Worm (Caenorhabditis elegans): Measurements from ENCODE around the gene ncs-6.

The ncs-6 gene

DNA sequence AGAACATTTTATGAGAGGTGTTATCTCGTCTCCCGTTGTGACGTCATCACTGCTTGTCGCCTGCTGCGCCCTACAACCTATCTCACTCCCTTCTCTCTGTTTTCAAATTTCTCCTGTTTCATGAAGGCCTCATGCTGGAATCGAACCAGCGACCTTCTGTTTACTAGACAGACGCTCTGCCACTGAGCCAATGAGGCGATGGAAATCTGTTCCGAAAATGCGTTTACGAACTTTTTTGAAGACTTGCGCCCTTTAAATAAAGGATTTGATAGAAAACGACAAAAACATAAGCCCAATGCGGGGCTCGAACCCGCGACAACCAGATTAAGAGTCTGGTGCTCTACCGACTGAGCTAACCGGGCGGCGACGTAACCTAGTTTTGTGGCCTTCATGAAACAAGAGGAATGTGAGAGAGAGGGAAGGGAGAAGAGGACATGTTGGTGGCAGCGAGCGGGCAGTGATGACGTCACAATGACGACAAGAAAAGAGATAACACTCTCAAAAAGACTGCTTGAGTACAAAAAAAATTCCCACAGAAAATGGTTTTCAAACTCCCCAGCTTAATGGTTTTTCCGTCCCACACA lies 9.3 kb downstream of the ncs-6 start, which contains the start of gene clec-126 (continued):
- peak; percentile 21 for TF ChIP-seq pqm-1 (tag; optimal IDR thresholded peaks at IDR 0.05)

DNA sequence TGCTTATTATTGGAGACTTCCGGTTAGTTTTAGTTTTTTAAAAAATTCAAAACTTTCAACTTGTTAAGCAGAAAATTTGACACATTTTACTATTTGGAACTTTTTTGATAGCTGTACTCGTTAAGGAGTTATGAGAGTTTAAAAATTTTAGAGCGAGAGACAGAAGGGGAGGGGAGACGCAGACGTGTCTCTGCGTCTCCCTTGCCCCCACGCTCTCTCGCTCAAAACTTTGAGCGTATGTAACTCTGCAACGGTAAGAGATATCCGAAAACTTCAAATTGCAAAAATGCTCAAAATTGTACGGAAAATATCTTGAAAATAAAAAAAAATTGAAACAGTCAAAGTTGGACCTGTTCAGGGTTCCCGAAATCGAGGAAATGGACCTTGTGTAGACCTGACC lies 12.1 kb downstream of the ncs-6 start:
- TF ChIP-seq ceh-9 (tag; optimal IDR thresholded peaks at IDR 0.05) (no peak), ztf-4 (tag; optimal IDR thresholded peaks at IDR 0.05) (no peak)

DNA sequence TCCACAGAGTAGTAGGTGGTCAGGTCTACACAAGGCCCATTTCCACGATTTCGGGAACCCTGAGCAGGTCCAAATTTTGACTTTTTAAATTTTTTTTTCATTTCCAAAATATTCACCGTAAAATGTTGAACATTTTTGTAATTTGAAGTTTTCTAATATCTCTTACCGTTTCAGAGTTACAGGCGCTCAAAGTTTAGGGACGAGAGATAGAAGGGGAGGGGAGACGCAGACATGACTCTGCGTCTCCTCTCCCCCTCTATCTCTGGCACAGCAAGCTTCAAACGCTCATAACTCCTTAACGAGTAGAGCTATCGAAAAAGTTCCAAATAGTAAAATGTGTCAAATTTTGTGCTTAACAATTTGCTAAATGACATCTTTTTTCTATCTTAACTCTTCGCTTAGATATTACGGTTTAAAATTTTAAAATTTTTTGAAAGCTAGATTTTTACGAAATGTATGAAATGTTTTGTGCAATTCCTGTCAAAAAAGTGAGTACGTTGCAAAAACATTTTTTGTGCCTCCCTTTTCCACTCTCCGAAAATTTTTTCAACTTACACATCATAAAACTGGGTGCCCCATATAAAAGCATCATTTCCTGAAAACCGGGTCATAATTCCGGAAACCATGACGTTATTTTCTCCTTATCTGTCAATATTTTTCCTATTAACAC lies 12.8 kb downstream of the ncs-6 start, which contains the start of the genes Y49F6B.14 and clec-125:
TSS of gene Y49F6B.14 (minus strand) at position 101 of the 670 bp plus-strand sequence.
TSS of gene clec-125 (plus strand) at position 620 of the 670 bp plus-strand sequence.
- no peak for TF ChIP-seq nfya-1 (tag; optimal IDR thresholded peaks at IDR 0.05; ENCODE audit: insufficient read depth)
- no peak for TF ChIP-seq hmg-11 (tag; optimal IDR thresholded peaks at IDR 0.05)
- TF ChIP-seq mdl-1 (tag; optimal IDR thresholded peaks at IDR 0.05): no peak
- no peak for TF ChIP-seq eor-1 (tag; optimal IDR thresholded peaks at IDR 0.05)

DNA sequence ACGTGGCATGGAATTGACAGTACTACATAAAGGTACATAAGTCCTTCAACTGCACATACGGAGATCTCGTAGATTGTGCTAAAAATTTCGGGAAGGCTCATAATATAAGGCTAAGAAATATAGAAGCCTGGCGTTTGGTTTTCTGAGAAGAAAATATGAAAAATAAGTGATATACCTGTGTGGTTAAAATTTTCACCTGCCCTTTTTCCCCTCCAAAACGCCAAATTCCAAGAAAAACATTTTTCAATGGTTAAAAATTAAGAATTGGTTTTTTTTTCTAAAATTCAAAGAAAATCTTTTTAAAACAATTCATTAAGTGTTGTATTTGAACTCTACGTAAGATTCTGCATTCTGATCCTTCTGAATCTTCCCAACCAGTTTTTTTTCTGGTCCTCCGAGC lies 13.7 kb downstream of the ncs-6 start, which contains the start of gene srz-5:
TSS of gene srz-5 (minus strand) at position 101 of the 400 bp plus-strand sequence.
- TF ChIP-seq lin-39 (tag; optimal IDR thresholded peaks at IDR 0.05) (no peak), unc-62 (GFP tag; optimal IDR thresholded peaks at IDR 0.05) (no peak), fkh-10 (GFP tag; optimal IDR thresholded peaks at IDR 0.05) (no peak), eor-1 (tag; optimal IDR thresholded peaks at IDR 0.05) (no peak), egl-27 (tag; optimal IDR thresholded peaks at IDR 0.05) (no peak), nhr-28 (tag; optimal IDR thresholded peaks at IDR 0.05) (no peak), nhr-12 (tag; optimal IDR thresholded peaks at IDR 0.05) (no peak), jun-1 (tag; optimal IDR thresholded peaks at IDR 0.05) (no peak), nhr-237 (tag; optimal IDR thresholded peaks at IDR 0.05) (no peak), ceh-9 (tag; optimal IDR thresholded peaks at IDR 0.05) (no peak), R02D3.7 (tag; optimal IDR thresholded peaks at IDR 0.05) (no peak), unc-39 (tag; optimal IDR thresholded peaks at IDR 0.05) (no peak), mdl-1 (tag; optimal IDR thresholded peaks at IDR 0.05) (no peak), fkh-2 (tag; optimal IDR thresholded peaks at IDR 0.05) (no peak), pha-4 (tag; optimal IDR thresholded peaks at IDR 0.05) (no peak), ceh-82 (tag; optimal IDR thresholded peaks at IDR 0.05) (no peak)

DNA sequence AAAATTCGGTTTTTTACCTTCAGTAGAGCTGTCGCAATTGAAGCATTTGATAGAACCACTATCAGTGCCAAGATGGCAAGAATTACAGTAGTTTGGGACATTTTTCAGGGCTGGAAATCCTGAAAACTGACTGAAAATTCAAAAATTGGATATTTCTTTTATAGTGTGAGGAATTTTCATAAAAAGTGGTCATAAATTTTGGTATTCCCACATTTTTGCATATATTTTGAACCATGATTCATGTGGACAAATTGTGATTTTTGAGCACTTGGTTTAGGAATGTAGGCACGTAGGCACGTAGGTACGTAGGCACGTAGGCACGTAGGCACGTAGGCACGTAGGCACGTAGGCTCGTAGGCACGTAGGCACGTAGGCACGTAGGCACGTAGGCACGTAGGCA lies 16.1 kb downstream of the ncs-6 start, which contains the start of gene Y49F6B.19:
TSS of gene Y49F6B.19 (minus strand) at position 101 of the 400 bp plus-strand sequence.
- no peak for TF ChIP-seq lsy-12 (tag; optimal IDR thresholded peaks at IDR 0.05)
- no peak for TF ChIP-seq elt-2 (tag; optimal IDR thresholded peaks at IDR 0.05)
- TF ChIP-seq tbx-2 (tag; optimal IDR thresholded peaks at IDR 0.05): no peak
- no peak for TF ChIP-seq ztf-11 (tag; optimal IDR thresholded peaks at IDR 0.05)
- TF ChIP-seq nhr-76 (tag; optimal IDR thresholded peaks at IDR 0.05): no peak
- TF ChIP-seq egl-5 (tag; optimal IDR thresholded peaks at IDR 0.05): no peak
- TF ChIP-seq unc-62 (GFP tag; optimal IDR thresholded peaks at IDR 0.05): no peak
- TF ChIP-seq egl-27 (tag; optimal IDR thresholded peaks at IDR 0.05): no peak
- TF ChIP-seq pha-4 (tag; optimal IDR thresholded peaks at IDR 0.05): no peak
- no peak for TF ChIP-seq nhr-28 (tag; optimal IDR thresholded peaks at IDR 0.05)
- no peak for TF ChIP-seq skn-1 (tag; optimal IDR thresholded peaks at IDR 0.05)
- TF ChIP-seq zag-1 (tag; optimal IDR thresholded peaks at IDR 0.05): no peak
- TF ChIP-seq hmg-11 (tag; optimal IDR thresholded peaks at IDR 0.05): no peak
- no peak for TF ChIP-seq jun-1 (tag; optimal IDR thresholded peaks at IDR 0.05)
- no peak for TF ChIP-seq elt-1 (tag; optimal IDR thresholded peaks at IDR 0.05)

DNA sequence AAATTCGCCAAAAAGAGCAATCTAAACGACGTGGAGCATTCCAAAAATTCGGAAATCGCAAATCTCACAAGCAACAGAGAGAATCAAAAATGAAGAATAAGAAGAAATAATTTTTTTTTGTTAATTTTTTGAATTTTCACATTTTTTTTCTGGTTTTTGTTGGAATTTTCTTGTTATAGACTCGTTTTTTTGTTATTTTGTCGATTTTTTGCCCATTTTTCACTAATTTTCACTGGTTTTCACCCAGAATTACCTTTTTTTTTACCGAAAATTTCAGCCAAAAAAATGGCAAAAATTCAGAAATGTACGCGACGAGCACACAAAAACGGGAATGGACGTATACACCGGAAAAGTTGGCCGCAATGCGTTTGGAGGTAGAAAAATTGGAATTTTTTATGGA lies 23.6 kb downstream of the ncs-6 start, which contains the start of gene cyh-1:
TSS of gene cyh-1 (plus strand) at position 301 of the 400 bp plus-strand sequence.
- TF ChIP-seq ztf-4 (tag; optimal IDR thresholded peaks at IDR 0.05) (no peak), ceh-82 (tag; optimal IDR thresholded peaks at IDR 0.05) (no peak), ztf-11 (tag; optimal IDR thresholded peaks at IDR 0.05) (no peak), tbx-2 (tag; optimal IDR thresholded peaks at IDR 0.05) (no peak), ceh-9 (tag; optimal IDR thresholded peaks at IDR 0.05) (no peak)

All from whole organism, L3 larva.